Worm (Caenorhabditis elegans) whole organism, mixed stage, embryonic: ENCODE results near the gene pdhk-2.

Experiments
- ceh-83 ChIP-seq: fragments of 200-800 bp; sonication (Bioruptor generic); optimal IDR thresholded peaks from 2 replicates; lab custom pipeline; 2018; ENCODE audit warnings: mild to moderate bottlenecking, missing genetic modification characterization, missing compliant biosample characterization
- elt-1 ChIP-seq: sonication (generic microtip); optimal IDR thresholded peaks from 2 replicates; lab custom pipeline; 2017; ENCODE audit warnings: missing genetic modification characterization, mild to moderate bottlenecking, missing compliant biosample characterization, antibody characterized with exemption, moderate library complexity, borderline replicate concordance; ENCODE audit not compliant: insufficient read depth
- elt-3 ChIP-seq: fragments of 150-350 bp; optimal IDR thresholded peaks from 2 replicates; lab custom pipeline; 2014; ENCODE audit warnings: missing biosample characterization, missing genetic modification characterization
- mep-1 ChIP-seq: fragments of 150-350 bp; optimal IDR thresholded peaks from 2 replicates; lab custom pipeline; 2017; ENCODE audit warnings: missing biosample characterization, missing genetic modification reagents, missing genetic modification characterization, inconsistent platforms
- nhr-237 ChIP-seq: fragments of 150-350 bp; optimal IDR thresholded peaks from 2 replicates; lab custom pipeline; 2014; ENCODE audit warnings: missing biosample characterization, missing genetic modification characterization
- snpc-4 ChIP-seq: fragments of 150-350 bp; optimal IDR thresholded peaks from 2 replicates; lab custom pipeline; 2014; ENCODE audit warnings: missing biosample characterization, missing genetic modification characterization
- sptf-1 ChIP-seq: sonication (generic microtip); optimal IDR thresholded peaks from 2 replicates; lab custom pipeline; 2017; ENCODE audit warnings: mild to moderate bottlenecking, missing genetic modification characterization, moderate library complexity, missing compliant biosample characterization
- unc-62 ChIP-seq: fragments of 150-350 bp; optimal IDR thresholded peaks from 2 replicates; lab custom pipeline; 2014; ENCODE audit warnings: missing biosample characterization, missing genetic modification reagents, missing genetic modification characterization
- ztf-11 ChIP-seq: fragments of 150-350 bp; optimal IDR thresholded peaks from 2 replicates; lab custom pipeline; 2014; ENCODE audit warnings: missing biosample characterization, missing genetic modification characterization

DNA sequence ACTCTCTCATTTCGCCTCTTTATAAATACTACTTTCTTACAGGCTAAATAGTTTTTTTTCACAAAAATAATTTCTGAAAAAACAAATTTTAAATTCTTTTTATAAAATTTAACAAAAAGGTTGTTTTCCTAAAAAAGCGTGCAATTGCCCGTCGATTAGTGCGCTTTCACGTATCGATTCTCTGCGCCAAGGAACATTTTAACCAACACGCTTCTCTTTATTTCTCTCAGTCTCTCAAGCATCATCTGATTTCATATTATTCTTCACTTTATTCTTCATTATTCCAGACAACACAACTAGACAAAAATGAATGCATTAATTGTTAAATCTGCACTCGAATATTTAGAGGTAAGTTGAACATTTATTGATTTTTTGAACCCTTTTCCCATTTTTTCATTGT is 51.6 kb downstream of the pdhk-2 start, which contains the start of gene B0303.4:
- TF ChIP-seq ceh-83 (no peak), ztf-11 (tag; lab: Kevin White, UChicago) (no peak), snpc-4 (tag; lab: Kevin White, UChicago) (no peak), mep-1 (tag; lab: Kevin White, UChicago) (peak; percentile 59), nhr-237 (no peak), elt-3 (tag; lab: Kevin White, UChicago) (no peak), sptf-1 (tag; lab: Kevin White, UChicago) (no peak), elt-1 (tag; lab: Kevin White, UChicago) (no peak), unc-62 (no peak)
